Fruit fly (Drosophila melanogaster) whole organism, pupa: ENCODE measurements around the gene CG10486.

Experiments used
- CG10348 ChIP-seq: fragments of 200-800 bp; sonication (Bioruptor generic); IDR thresholded peaks from 2 replicates; pipeline ENCODE4 v1.3.6; 2022; ENCODE audit warnings: missing biosample characterization, missing genetic modification characterization
- CG12605 ChIP-seq: fragments of 200-800 bp; sonication (Bioruptor generic); IDR thresholded peaks from 2 replicates; pipeline ENCODE4 v1.3.6; 2022; ENCODE audit warnings: missing biosample characterization, missing genetic modification characterization
- CG13204 ChIP-seq: fragments of 200-800 bp; sonication (Bioruptor generic); optimal IDR thresholded peaks from 2 replicates; lab custom pipeline; 2018; ENCODE audit warnings: missing biosample characterization, mild to moderate bottlenecking, missing genetic modification characterization, moderate library complexity
- CG14655 ChIP-seq: fragments of 200-800 bp; sonication (Bioruptor generic); optimal IDR thresholded peaks from 3 replicates; lab custom pipeline; 2017; ENCODE audit warnings: mild to moderate bottlenecking, missing biosample characterization, missing genetic modification reagents, missing genetic modification characterization
- CG15710 ChIP-seq: fragments of 200-800 bp; sonication (Bioruptor generic); optimal IDR thresholded peaks from 2 replicates; lab custom pipeline; 2018; ENCODE audit warnings: missing biosample characterization, mild to moderate bottlenecking, missing genetic modification characterization, moderate library complexity
- CG17806 ChIP-seq: fragments of 200-800 bp; sonication (Bioruptor generic); optimal IDR thresholded peaks from 2 replicates; lab custom pipeline; 2018; ENCODE audit warnings: missing biosample characterization, mild to moderate bottlenecking, missing genetic modification characterization, moderate library complexity
- CG32121 ChIP-seq: fragments of 200-800 bp; sonication (Bioruptor generic); IDR thresholded peaks from 2 replicates; pipeline ENCODE4 v1.3.6; 2022; ENCODE audit warnings: missing biosample characterization, missing genetic modification characterization
- CG34367 ChIP-seq: fragments of 200-800 bp; sonication (Bioruptor generic); optimal IDR thresholded peaks from 2 replicates; lab custom pipeline; 2018; ENCODE audit warnings: missing biosample characterization, mild to moderate bottlenecking, missing genetic modification characterization
- CG4496 ChIP-seq: fragments of 200-800 bp; sonication (Bioruptor generic); IDR thresholded peaks from 3 replicates; pipeline ENCODE4 v1.3.6; 2022; ENCODE audit warnings: missing biosample characterization, missing genetic modification characterization
- CG8159 ChIP-seq: fragments of 200-800 bp; sonication (Bioruptor generic); optimal IDR thresholded peaks from 3 replicates; lab custom pipeline; 2018; ENCODE audit warnings: missing biosample characterization, mild to moderate bottlenecking, missing genetic modification characterization, moderate library complexity
- CG8301 ChIP-seq: fragments of 200-800 bp; sonication (Bioruptor generic); optimal IDR thresholded peaks from 2 replicates; lab custom pipeline; 2018; ENCODE audit warnings: missing biosample characterization, mild to moderate bottlenecking, missing genetic modification characterization
- CG9948 ChIP-seq: fragments of 200-800 bp; sonication (Bioruptor generic); optimal IDR thresholded peaks from 2 replicates; lab custom pipeline; 2018; ENCODE audit warnings: missing biosample characterization, mild to moderate bottlenecking, missing genetic modification characterization, moderate library complexity
- D1 ChIP-seq: fragments of 200-800 bp; sonication (Bioruptor generic); optimal IDR thresholded peaks from 2 replicates; lab custom pipeline; 2018; ENCODE audit warnings: missing biosample characterization, mild to moderate bottlenecking, missing genetic modification characterization, moderate library complexity
- EcR ChIP-seq: fragments of 200-800 bp; sonication (Bioruptor generic); optimal IDR thresholded peaks from 3 replicates; lab custom pipeline; 2019; ENCODE audit warnings: missing biosample characterization, missing genetic modification characterization, mild to moderate bottlenecking, moderate library complexity, missing genetic modification reagents
- Ets98B ChIP-seq: fragments of 200-800 bp; sonication (Bioruptor generic); IDR thresholded peaks from 2 replicates; pipeline ENCODE4 v1.3.6; 2022; ENCODE audit warnings: missing biosample characterization, missing genetic modification characterization
- Pif1A ChIP-seq: fragments of 200-800 bp; sonication (Bioruptor generic); optimal IDR thresholded peaks from 3 replicates; lab custom pipeline; 2016; ENCODE audit warnings: missing biosample characterization, missing genetic modification characterization
- Pif1B ChIP-seq: fragments of 200-800 bp; sonication (Bioruptor generic); optimal IDR thresholded peaks from 3 replicates; lab custom pipeline; 2016; ENCODE audit warnings: missing biosample characterization, missing genetic modification characterization
- Snoo ChIP-seq: fragments of 200-800 bp; sonication (Bioruptor generic); optimal IDR thresholded peaks from 3 replicates; lab custom pipeline; 2017; ENCODE audit warnings: missing biosample characterization, mild to moderate bottlenecking, missing genetic modification characterization, inconsistent platforms
- fd96Ca ChIP-seq: fragments of 200-800 bp; sonication (Bioruptor generic); IDR thresholded peaks from 3 replicates; pipeline ENCODE4 v1.3.6; 2022; ENCODE audit warnings: missing biosample characterization, missing genetic modification characterization
- gl ChIP-seq: fragments of 200-800 bp; sonication (Bioruptor generic); optimal IDR thresholded peaks from 2 replicates; lab custom pipeline; 2018; ENCODE audit warnings: missing biosample characterization, mild to moderate bottlenecking, missing genetic modification characterization
- rn ChIP-seq: fragments of 200-800 bp; sonication (Bioruptor generic); IDR thresholded peaks from 2 replicates; pipeline ENCODE4 v1.3.6; 2022; ENCODE audit warnings: missing biosample characterization, missing genetic modification characterization

CG10486 gene

dm6 chr3L:5945571-5945970 is 39.1 kb upstream of the CG10486 start:
- peak; percentile 78 for TF ChIP-seq CG14655 (GFP tag; lab: Kevin White, UChicago)
- peak; percentile 15 for TF ChIP-seq CG34367 (tag; lab: Kevin White, UChicago)
- no peak for TF ChIP-seq rn (GFP tag; lab: Robert Waterston, UW)
- TF ChIP-seq Ets98B = peak; percentile 53; the same call in 1 of the 2 replicates
- no peak for TF ChIP-seq EcR (GFP tag; lab: Kevin White, UChicago)
- TF ChIP-seq CG17806 (tag; lab: Kevin White, UChicago) = peak; percentile 61
- TF ChIP-seq CG32121 (GFP tag; lab: Robert Waterston, UW) = peak; percentile 53; the same call in 1 of the 2 replicates
- no peak for TF ChIP-seq Pif1A
- peak; percentile 66 for TF ChIP-seq CG8301 (tag; lab: Kevin White, UChicago)
- TF ChIP-seq Pif1B (GFP tag; lab: Kevin White, UChicago) = no peak
- peak; percentile 56 for TF ChIP-seq CG15710
- 0 out of 3 replicates have a peak, but pooled peaks have one; percentile 38 for TF ChIP-seq CG4496
- TF ChIP-seq D1 (tag; lab: Kevin White, UChicago) = no peak
- peak; percentile 22; the same call in 1 of the 2 replicates for TF ChIP-seq CG12605 (GFP tag; lab: Robert Waterston, UW)
- TF ChIP-seq gl = no peak
- TF ChIP-seq CG8159 = peak; percentile 70
- TF ChIP-seq Snoo = no peak
- no peak for TF ChIP-seq fd96Ca (GFP tag; lab: Robert Waterston, UW)
- no peak for TF ChIP-seq CG10348 (GFP tag; lab: Robert Waterston, UW)
- TF ChIP-seq CG13204 (GFP tag; lab: Kevin White, UChicago) = no peak
- TF ChIP-seq CG9948 (tag; lab: Kevin White, UChicago) = peak; percentile 52

DNA sequence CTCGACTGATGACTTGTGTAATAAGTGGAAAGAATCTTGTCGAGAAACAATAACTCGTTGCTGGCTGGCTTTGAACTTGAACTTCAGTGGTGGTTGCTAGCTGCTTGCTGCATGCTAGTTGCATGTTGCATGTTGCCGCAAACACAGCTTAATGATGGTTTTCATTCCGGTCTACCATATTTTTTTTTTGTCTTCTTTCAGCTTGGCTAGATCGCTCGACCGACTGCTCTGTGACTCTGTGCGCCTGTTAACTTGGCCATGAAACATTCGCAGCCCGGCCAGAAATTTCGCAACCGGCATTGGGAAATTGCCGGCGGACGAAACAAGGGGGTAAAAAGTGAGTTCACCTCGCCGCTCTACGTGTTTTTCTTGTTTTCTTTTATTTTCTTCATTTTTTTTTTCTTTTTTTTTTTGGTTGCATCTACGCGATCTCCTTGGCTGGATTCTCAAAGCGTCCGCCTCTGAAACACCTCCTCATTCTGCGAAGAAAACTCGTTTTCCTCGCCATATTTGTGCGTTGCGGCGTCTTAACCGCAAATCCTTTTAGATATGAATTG is 36.9 kb upstream of the CG10486 start:
- TF ChIP-seq CG4496 = peak; percentile 61; the same call in 1 of the 3 replicates
- peak; percentile 39 for TF ChIP-seq CG8301 (tag; lab: Kevin White, UChicago)
- TF ChIP-seq CG8159 = peak; percentile 41
- no peak for TF ChIP-seq CG10348 (GFP tag; lab: Robert Waterston, UW)
- TF ChIP-seq rn (GFP tag; lab: Robert Waterston, UW) = no peak
- TF ChIP-seq CG9948 (tag; lab: Kevin White, UChicago) = peak; percentile 16
- peak; percentile 51 for TF ChIP-seq gl
- TF ChIP-seq CG14655 (GFP tag; lab: Kevin White, UChicago) = peak; percentile 46
- TF ChIP-seq Snoo = no peak
- TF ChIP-seq CG15710 = peak; percentile 14
- no peak for TF ChIP-seq D1 (tag; lab: Kevin White, UChicago)
- peak; percentile 20 for TF ChIP-seq CG17806 (tag; lab: Kevin White, UChicago)
- peak; percentile 54 for TF ChIP-seq Pif1B (GFP tag; lab: Kevin White, UChicago)
- no peak for TF ChIP-seq Ets98B
- TF ChIP-seq CG12605 (GFP tag; lab: Robert Waterston, UW) = no peak; the same call in none of the 2 replicates
- TF ChIP-seq CG32121 (GFP tag; lab: Robert Waterston, UW) = no peak
- TF ChIP-seq Pif1A = peak; percentile 70
- peak; percentile 75 for TF ChIP-seq CG13204 (GFP tag; lab: Kevin White, UChicago)
- TF ChIP-seq fd96Ca (GFP tag; lab: Robert Waterston, UW) = peak; percentile 34; the same call in 1 of the 3 replicates
- peak; percentile 13 for TF ChIP-seq CG34367 (tag; lab: Kevin White, UChicago)
- peak; percentile 71 for TF ChIP-seq EcR (GFP tag; lab: Kevin White, UChicago)

DNA sequence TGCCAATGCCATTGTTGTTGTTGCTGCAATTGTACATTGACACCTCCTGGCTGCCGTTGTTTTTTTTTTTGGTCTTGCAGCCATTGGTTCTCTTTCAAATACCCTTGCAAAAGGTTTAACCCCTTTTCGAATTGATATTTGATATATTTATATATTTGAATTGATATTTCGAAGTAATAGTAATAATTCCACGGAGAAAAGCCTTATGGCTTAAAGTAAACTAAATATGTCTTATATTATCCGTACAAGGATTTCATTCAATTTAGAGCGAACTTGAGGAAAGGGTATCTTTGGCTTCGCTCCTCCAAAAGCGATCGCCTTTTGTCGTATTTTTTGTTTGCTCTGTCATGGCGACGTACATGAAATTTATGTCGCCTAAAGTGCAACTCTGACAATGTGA is 35.0 kb upstream of the CG10486 start:
- TF ChIP-seq CG8301 (tag; lab: Kevin White, UChicago) = no peak
- peak; percentile 66 for TF ChIP-seq CG15710
- no peak for TF ChIP-seq CG13204 (GFP tag; lab: Kevin White, UChicago)
- no peak for TF ChIP-seq Snoo
- no peak for TF ChIP-seq CG32121 (GFP tag; lab: Robert Waterston, UW)
- TF ChIP-seq Pif1A = peak; percentile 33
- no peak for TF ChIP-seq CG10348 (GFP tag; lab: Robert Waterston, UW)
- TF ChIP-seq gl = no peak
- peak; percentile 43 for TF ChIP-seq CG8159
- TF ChIP-seq CG17806 (tag; lab: Kevin White, UChicago) = peak; percentile 65
- TF ChIP-seq CG9948 (tag; lab: Kevin White, UChicago) = peak; percentile 43
- peak; percentile 43; the same call in 1 of the 3 replicates for TF ChIP-seq CG4496
- TF ChIP-seq D1 (tag; lab: Kevin White, UChicago) = no peak
- peak; percentile 27 for TF ChIP-seq CG14655 (GFP tag; lab: Kevin White, UChicago)
- peak; percentile 8; the same call in 1 of the 2 replicates for TF ChIP-seq CG12605 (GFP tag; lab: Robert Waterston, UW)
- TF ChIP-seq CG34367 (tag; lab: Kevin White, UChicago) = peak; percentile 29
- no peak for TF ChIP-seq rn (GFP tag; lab: Robert Waterston, UW)
- TF ChIP-seq Ets98B = 0 out of 2 replicates have a peak, but pooled peaks have one; percentile 5
- TF ChIP-seq fd96Ca (GFP tag; lab: Robert Waterston, UW) = peak; percentile 39; the same call in 1 of the 3 replicates
- peak; percentile 13 for TF ChIP-seq Pif1B (GFP tag; lab: Kevin White, UChicago)
- TF ChIP-seq EcR (GFP tag; lab: Kevin White, UChicago) = peak; percentile 9

dm6 chr3L:5941086-5941485 is 34.6 kb upstream of the CG10486 start:
- TF ChIP-seq CG32121 (GFP tag; lab: Robert Waterston, UW) (no peak), Pif1B (GFP tag; lab: Kevin White, UChicago) (peak; percentile 23), Snoo (no peak), CG34367 (tag; lab: Kevin White, UChicago) (peak; percentile 20), Pif1A (peak; percentile 16), D1 (tag; lab: Kevin White, UChicago) (no peak), EcR (GFP tag; lab: Kevin White, UChicago) (no peak), CG14655 (GFP tag; lab: Kevin White, UChicago) (peak; percentile 49), CG15710 (peak; percentile 41), rn (GFP tag; lab: Robert Waterston, UW) (no peak), CG17806 (tag; lab: Kevin White, UChicago) (peak; percentile 56), CG12605 (GFP tag; lab: Robert Waterston, UW) (peak; percentile 39; the same call in 1 of the 2 replicates), CG9948 (tag; lab: Kevin White, UChicago) (peak; percentile 57), fd96Ca (GFP tag; lab: Robert Waterston, UW) (no peak), CG13204 (GFP tag; lab: Kevin White, UChicago) (no peak), gl (no peak), CG4496 (peak; percentile 52; the same call in 2 of the 3 replicates), CG8159 (peak; percentile 61), CG8301 (tag; lab: Kevin White, UChicago) (peak; percentile 22), CG10348 (GFP tag; lab: Robert Waterston, UW) (no peak), Ets98B (no peak; the same call in 1 of the 2 replicates)
